Worm (Caenorhabditis elegans) whole organism, L1 larva: ENCODE results near the gene Y62H9A.13.

Experiments
- ama-1 ChIP-seq: fragments of 150-350 bp; optimal IDR thresholded peaks from 2 replicates; lab custom pipeline; 2014
- nhr-28 ChIP-seq: fragments of 150-350 bp; optimal IDR thresholded peaks from 2 replicates; lab custom pipeline; 2014; ENCODE audit warnings: missing biosample characterization, missing genetic modification characterization

DNA sequence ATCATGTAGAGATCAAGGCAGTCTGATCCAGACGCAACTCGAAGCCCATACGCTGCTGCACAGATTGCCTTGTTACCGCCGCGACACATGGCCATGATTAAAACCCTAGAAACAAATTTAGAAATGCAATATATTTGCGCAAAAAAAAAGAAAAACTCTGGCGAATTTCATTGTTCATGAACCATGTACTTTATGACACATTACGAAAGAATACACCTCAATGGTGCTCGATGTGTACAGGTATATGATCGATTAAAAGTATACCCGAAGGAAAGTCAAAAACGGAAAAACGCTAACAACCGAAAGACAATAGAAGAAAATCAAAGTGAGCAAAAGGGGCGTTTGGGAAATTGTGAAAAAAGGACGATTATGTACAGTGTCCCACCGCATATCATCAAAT is 24.5 kb upstream of the Y62H9A.13 start, which contains the start of gene Y62H9A.8:
- TF ChIP-seq nhr-28 = no peak
- TF ChIP-seq ama-1 = no peak
